Worm (Caenorhabditis elegans): ENCODE data around the gene K07F5.7.

The K07F5.7 gene

ce11 chrIV:9798307-9798706, 49.7 kb downstream of the K07F5.7 start:
- TF ChIP-seq ceh-30 (tag; optimal IDR thresholded peaks at IDR 0.05) (no peak), ets-4 (tag; optimal IDR thresholded peaks at IDR 0.05) (no peak), ceh-22 (tag; optimal IDR thresholded peaks at IDR 0.05) (no peak), unc-42 (tag; optimal IDR thresholded peaks at IDR 0.05) (peak; percentile 96)

All from whole organism, late embryonic.